Fruit fly (Drosophila melanogaster) whole organism, embryonic: ENCODE measurements around the gene CheA75a.

Experiments
- CG10431 ChIP-seq: fragments of 200-800 bp; sonication (Bioruptor generic); optimal IDR thresholded peaks from 3 replicates; lab custom pipeline; 2018; ENCODE audit warnings: missing biosample characterization, mild to moderate bottlenecking, missing genetic modification characterization
- CG11695 ChIP-seq: fragments of 200-800 bp; sonication (Bioruptor generic); IDR thresholded peaks from 3 replicates; pipeline ENCODE4 v1.3.6; 2022; ENCODE audit warnings: missing biosample characterization, missing genetic modification characterization
- CG12104 ChIP-seq: fragments of 200-800 bp; sonication (Bioruptor generic); optimal IDR thresholded peaks from 3 replicates; lab custom pipeline; 2016; ENCODE audit warnings: missing biosample characterization, missing genetic modification characterization
- CG12942 ChIP-seq: fragments of 200-800 bp; sonication (Bioruptor generic); optimal IDR thresholded peaks from 3 replicates; lab custom pipeline; 2016; ENCODE audit warnings: missing biosample characterization, missing genetic modification characterization
- CG13624 ChIP-seq: fragments of 200-800 bp; sonication (Bioruptor generic); optimal IDR thresholded peaks from 2 replicates; lab custom pipeline; 2016; ENCODE audit warnings: missing biosample characterization, missing genetic modification characterization
- CG14014 ChIP-seq: fragments of 200-800 bp; sonication (Bioruptor generic); IDR thresholded peaks from 2 replicates; pipeline ENCODE4 v1.3.6; 2022; ENCODE audit warnings: missing biosample characterization, missing genetic modification characterization
- CG14050 ChIP-seq: fragments of 200-800 bp; sonication (Bioruptor generic); IDR thresholded peaks from 3 replicates; pipeline ENCODE4 v1.3.6; 2022; ENCODE audit warnings: missing biosample characterization, missing genetic modification characterization
- CG15479 ChIP-seq: fragments of 200-800 bp; sonication (Bioruptor generic); optimal IDR thresholded peaks from 3 replicates; lab custom pipeline; 2019; ENCODE audit warnings: missing biosample characterization, mild to moderate bottlenecking, missing genetic modification characterization, moderate library complexity
- CG1647 ChIP-seq: fragments of 200-800 bp; sonication (Bioruptor generic); optimal IDR thresholded peaks from 3 replicates; lab custom pipeline; 2016; ENCODE audit warnings: missing biosample characterization, missing genetic modification characterization
- CG16815 ChIP-seq: fragments of 200-800 bp; sonication (Bioruptor generic); optimal IDR thresholded peaks from 3 replicates; lab custom pipeline; 2017; ENCODE audit warnings: missing biosample characterization, mild to moderate bottlenecking, missing genetic modification characterization
- CG16863 ChIP-seq: fragments of 200-800 bp; sonication (Bioruptor generic); optimal IDR thresholded peaks from 3 replicates; lab custom pipeline; 2016; ENCODE audit warnings: missing biosample characterization, missing genetic modification characterization
- CG17361 ChIP-seq: fragments of 200-800 bp; sonication (Bioruptor generic); IDR thresholded peaks from 3 replicates; pipeline ENCODE4 v1.3.6; 2022; ENCODE audit warnings: missing biosample characterization, missing genetic modification characterization
- CG1792 ChIP-seq: fragments of 200-800 bp; sonication (Bioruptor generic); optimal IDR thresholded peaks from 2 replicates; lab custom pipeline; 2016; ENCODE audit warnings: missing biosample characterization, missing genetic modification characterization
- CG2129 ChIP-seq: fragments of 200-800 bp; sonication (Bioruptor generic); IDR thresholded peaks from 2 replicates; pipeline ENCODE4 v1.3.6; 2022; ENCODE audit warnings: missing biosample characterization, missing genetic modification characterization; ENCODE audit not compliant: partially characterized antibody
- CG2678 ChIP-seq: fragments of 200-800 bp; sonication (Bioruptor generic); optimal IDR thresholded peaks from 3 replicates; lab custom pipeline; 2019; ENCODE audit warnings: missing biosample characterization, mild to moderate bottlenecking, missing genetic modification characterization, moderate library complexity
- CG30431 ChIP-seq: fragments of 200-800 bp; sonication (Bioruptor generic); optimal IDR thresholded peaks from 2 replicates; lab custom pipeline; 2017; ENCODE audit warnings: missing biosample characterization, missing genetic modification characterization
- CG3838 ChIP-seq: fragments of 200-800 bp; sonication (Bioruptor generic); optimal IDR thresholded peaks from 3 replicates; lab custom pipeline; 2016; ENCODE audit warnings: missing biosample characterization, missing genetic modification characterization
- CG4328 ChIP-seq: fragments of 200-800 bp; sonication (Bioruptor generic); optimal IDR thresholded peaks from 3 replicates; lab custom pipeline; 2017; ENCODE audit warnings: missing biosample characterization, missing genetic modification reagents, missing genetic modification characterization
- CG4360 ChIP-seq: fragments of 200-800 bp; sonication (Bioruptor generic); IDR thresholded peaks from 2 replicates; pipeline ENCODE4 v1.3.6; 2022; ENCODE audit warnings: missing biosample characterization, missing genetic modification characterization
- CG4404 ChIP-seq: fragments of 200-800 bp; sonication (Bioruptor generic); IDR thresholded peaks from 2 replicates; pipeline ENCODE4 v1.3.6; 2022; ENCODE audit warnings: missing biosample characterization, missing genetic modification characterization
- CG5953 ChIP-seq: fragments of 200-800 bp; sonication (Bioruptor generic); IDR thresholded peaks from 2 replicates; pipeline ENCODE4 v1.3.6; 2022; ENCODE audit warnings: missing biosample characterization, missing genetic modification characterization
- CG6854 ChIP-seq: fragments of 200-800 bp; sonication (Bioruptor generic); optimal IDR thresholded peaks from 3 replicates; lab custom pipeline; 2017; ENCODE audit warnings: missing biosample characterization, mild to moderate bottlenecking, missing genetic modification characterization
- CG8089 ChIP-seq: fragments of 200-800 bp; sonication (Bioruptor generic); optimal IDR thresholded peaks from 3 replicates; lab custom pipeline; 2016; ENCODE audit warnings: missing biosample characterization, missing genetic modification characterization
- Doc2 ChIP-seq: fragments of 200-800 bp; sonication (Bioruptor generic); IDR thresholded peaks from 2 replicates; pipeline ENCODE4 v1.3.6; 2022; ENCODE audit warnings: missing biosample characterization, missing genetic modification characterization
- GATAe ChIP-seq: fragments of 200-800 bp; sonication (Bioruptor generic); conservative IDR thresholded peaks from 2 replicates; pipeline ENCODE4 v1.3.6; 2022; ENCODE audit warnings: missing biosample characterization, missing genetic modification characterization
- HLH4C ChIP-seq: fragments of 200-800 bp; sonication (Bioruptor generic); IDR thresholded peaks from 3 replicates; pipeline ENCODE4 v1.3.6; 2022; ENCODE audit warnings: missing biosample characterization, missing genetic modification characterization; ENCODE audit not compliant: partially characterized antibody
- Hr51 ChIP-seq, 2 experiments: fragments of 200-800 bp; sonication (Bioruptor generic); optimal IDR thresholded peaks; 2 replicates in 1 of 2; 3 replicates in 1 of 2; lab custom pipeline; 2016 to 2018; ENCODE audit warnings: missing biosample characterization in 2 of 2, missing genetic modification characterization in 2 of 2, mild to moderate bottlenecking in 1 of 2, moderate library complexity in 1 of 2
- MBD-R2 ChIP-seq: fragments of 200-800 bp; sonication (Bioruptor generic); IDR thresholded peaks from 2 replicates; pipeline ENCODE4 v1.3.6; 2022; ENCODE audit warnings: missing biosample characterization, missing genetic modification characterization
- Meics ChIP-seq: fragments of 200-800 bp; sonication (Bioruptor generic); optimal IDR thresholded peaks from 2 replicates; lab custom pipeline; 2017; ENCODE audit warnings: missing biosample characterization, mild to moderate bottlenecking, missing genetic modification characterization
- Myb ChIP-seq: fragments of 200-800 bp; sonication (Bioruptor generic); optimal IDR thresholded peaks from 2 replicates; lab custom pipeline; 2016; ENCODE audit warnings: missing biosample characterization, missing genetic modification characterization
- NC2β ChIP-seq: fragments of 200-800 bp; sonication (Bioruptor generic); optimal IDR thresholded peaks from 2 replicates; lab custom pipeline; 2016; ENCODE audit warnings: missing biosample characterization, missing genetic modification characterization
- NK7.1 ChIP-seq: fragments of 200-800 bp; sonication (Bioruptor generic); optimal IDR thresholded peaks from 3 replicates; lab custom pipeline; 2016; ENCODE audit warnings: missing biosample characterization, missing genetic modification characterization
- Oaz ChIP-seq: fragments of 200-800 bp; sonication (Bioruptor generic); IDR thresholded peaks from 2 replicates; pipeline ENCODE4 v1.3.6; 2022; ENCODE audit warnings: missing biosample characterization, missing genetic modification characterization
- PHDP ChIP-seq: fragments of 200-800 bp; sonication (Bioruptor generic); optimal IDR thresholded peaks from 3 replicates; lab custom pipeline; 2018; ENCODE audit warnings: missing biosample characterization, mild to moderate bottlenecking, missing genetic modification characterization, moderate library complexity
- Sin3A ChIP-seq: fragments of >200 bp; optimal IDR thresholded peaks from 2 replicates; lab custom pipeline; 2018
- Sox102F ChIP-seq: fragments of 200-800 bp; sonication (Bioruptor generic); optimal IDR thresholded peaks from 2 replicates; lab custom pipeline; 2018; ENCODE audit warnings: missing biosample characterization, mild to moderate bottlenecking, missing genetic modification characterization, moderate library complexity
- abd-A ChIP-seq: fragments of 200-800 bp; sonication (Bioruptor generic); optimal IDR thresholded peaks from 3 replicates; lab custom pipeline; 2019; ENCODE audit warnings: missing biosample characterization, mild to moderate bottlenecking, missing genetic modification characterization, moderate library complexity
- bigmax ChIP-seq: fragments of 200-800 bp; sonication (Bioruptor generic); optimal IDR thresholded peaks from 2 replicates; lab custom pipeline; 2018; ENCODE audit warnings: missing biosample characterization, mild to moderate bottlenecking, missing genetic modification characterization
- bowl ChIP-seq: fragments of 200-800 bp; sonication (Bioruptor generic); IDR thresholded peaks from 2 replicates; pipeline ENCODE4 v1.3.6; 2022; ENCODE audit warnings: missing biosample characterization, missing genetic modification characterization
- crc ChIP-seq: fragments of 200-800 bp; sonication (Bioruptor generic); optimal IDR thresholded peaks from 2 replicates; lab custom pipeline; 2016; ENCODE audit warnings: missing biosample characterization, missing genetic modification characterization
- danr ChIP-seq: fragments of 200-800 bp; sonication (Bioruptor generic); IDR thresholded peaks from 2 replicates; pipeline ENCODE4 v1.3.6; 2022; ENCODE audit warnings: missing biosample characterization, missing genetic modification characterization
- dysf ChIP-seq: fragments of 200-800 bp; sonication (Bioruptor generic); IDR thresholded peaks from 3 replicates; pipeline ENCODE4 v1.3.6; 2022; ENCODE audit warnings: missing biosample characterization, missing genetic modification characterization
- fd3F ChIP-seq: fragments of 200-800 bp; sonication (Bioruptor generic); optimal IDR thresholded peaks from 2 replicates; lab custom pipeline; 2018; ENCODE audit warnings: missing biosample characterization, mild to moderate bottlenecking, missing genetic modification characterization, moderate library complexity
- grau ChIP-seq: fragments of 200-800 bp; optimal IDR thresholded peaks from 3 replicates; lab custom pipeline; 2019; ENCODE audit warnings: missing biosample characterization, mild to moderate bottlenecking, missing genetic modification characterization, moderate library complexity
- gro ChIP-seq: fragments of 200-800 bp; sonication (Bioruptor generic); optimal IDR thresholded peaks from 2 replicates; lab custom pipeline; 2016; ENCODE audit warnings: missing biosample characterization, missing genetic modification characterization
- hbn ChIP-seq: fragments of 200-800 bp; sonication (Bioruptor generic); IDR thresholded peaks from 2 replicates; pipeline ENCODE4 v1.3.6; 2022; ENCODE audit warnings: missing biosample characterization, missing genetic modification characterization; ENCODE audit not compliant: partially characterized antibody
- jigr1 ChIP-seq: fragments of 200-800 bp; sonication (Bioruptor generic); IDR thresholded peaks from 3 replicates; pipeline ENCODE4 v1.3.6; 2022; ENCODE audit warnings: missing biosample characterization, missing genetic modification characterization
- maf-S ChIP-seq: fragments of 200-800 bp; sonication (Bioruptor generic); optimal IDR thresholded peaks from 2 replicates; lab custom pipeline; 2016; ENCODE audit warnings: missing biosample characterization, missing genetic modification characterization
- seq ChIP-seq: fragments of 200-800 bp; sonication (Bioruptor generic); IDR thresholded peaks from 2 replicates; pipeline ENCODE4 v1.3.6; 2022; ENCODE audit warnings: missing biosample characterization, missing genetic modification characterization
- shn ChIP-seq: fragments of 200-800 bp; sonication (Bioruptor generic); optimal IDR thresholded peaks from 3 replicates; lab custom pipeline; 2016; ENCODE audit warnings: missing biosample characterization, missing genetic modification characterization
- sob ChIP-seq: fragments of 200-800 bp; sonication (Bioruptor generic); IDR thresholded peaks from 2 replicates; pipeline ENCODE4 v1.3.6; 2022; ENCODE audit warnings: missing biosample characterization, missing genetic modification characterization
- tio ChIP-seq: fragments of 200-800 bp; sonication (Bioruptor generic); optimal IDR thresholded peaks from 2 replicates; lab custom pipeline; 2017; ENCODE audit warnings: missing biosample characterization, missing genetic modification characterization, inconsistent platforms
- z ChIP-seq: fragments of 200-800 bp; sonication (Bioruptor generic); IDR thresholded peaks from 3 replicates; pipeline ENCODE4 v1.3.6; 2022; ENCODE audit warnings: missing biosample characterization, missing genetic modification characterization

CheA75a gene

dm6 chr3L:18274188-18274587, 22.3 kb downstream of the CheA75a start (continued):
- TF ChIP-seq Hr51 (GFP tag; optimal IDR thresholded peaks at IDR 0.05; lab: Kevin White, UChicago), result no peak
- no peak for TF ChIP-seq Oaz (GFP tag; lab: Robert Waterston, UW)
- TF ChIP-seq MBD-R2 (GFP tag; lab: Robert Waterston, UW), result no peak
- no peak for TF ChIP-seq CG2129 (GFP tag; lab: Robert Waterston, UW)
- no peak for TF ChIP-seq CG5953
- no peak for TF ChIP-seq bigmax (GFP tag; lab: Kevin White, UChicago)
- TF ChIP-seq NK7.1 (GFP tag; lab: Kevin White, UChicago), result no peak
- no peak for TF ChIP-seq danr (GFP tag; lab: Robert Waterston, UW)
- no peak for TF ChIP-seq Sin3A (lab: Kevin White, UChicago)
- TF ChIP-seq Myb (GFP tag; lab: Kevin White, UChicago), result no peak
- no peak; the same call in 2 of the 3 replicates for TF ChIP-seq z
- no peak for TF ChIP-seq NC2β
- TF ChIP-seq CG12104 (GFP tag; lab: Kevin White, UChicago), result no peak
- TF ChIP-seq tio (GFP tag; lab: Kevin White, UChicago), result peak; percentile 18
- no peak for TF ChIP-seq CG8089
- TF ChIP-seq CG30431 (GFP tag; lab: Kevin White, UChicago), result peak; percentile 5
- no peak for TF ChIP-seq CG4328 (GFP tag; lab: Kevin White, UChicago)
- TF ChIP-seq Meics (GFP tag; lab: Kevin White, UChicago), result no peak
- TF ChIP-seq grau (tag; lab: Kevin White, UChicago), result peak; percentile 39
- TF ChIP-seq gro (GFP tag; lab: Kevin White, UChicago), result no peak
- TF ChIP-seq CG11695, result 0 out of 3 replicates have a peak, but pooled peaks have one; percentile 42
- TF ChIP-seq CG16815 (GFP tag; lab: Kevin White, UChicago), result no peak
- TF ChIP-seq CG14014 (GFP tag; lab: Robert Waterston, UW), result no peak
- 0 out of 2 replicates have a peak, but pooled peaks have one; percentile 24 for TF ChIP-seq CG4360
- TF ChIP-seq Sox102F (GFP tag; lab: Kevin White, UChicago), result no peak
- TF ChIP-seq crc, result no peak
- TF ChIP-seq CG15479 (GFP tag; lab: Kevin White, UChicago), result no peak
- TF ChIP-seq CG13624, result no peak
- TF ChIP-seq seq (GFP tag; lab: Robert Waterston, UW), result no peak
- peak; percentile 61 for TF ChIP-seq CG4404 (GFP tag; lab: Robert Waterston, UW)
- TF ChIP-seq CG10431 (GFP tag; lab: Kevin White, UChicago), result no peak
- no peak for TF ChIP-seq abd-A
- TF ChIP-seq GATAe (GFP tag; lab: Robert Waterston, UW), result no peak
- TF ChIP-seq CG2678 (tag; lab: Kevin White, UChicago), result peak; percentile 38
- no peak for TF ChIP-seq jigr1
- no peak for TF ChIP-seq CG16863 (GFP tag; lab: Kevin White, UChicago)
- no peak for TF ChIP-seq CG1647 (GFP tag; lab: Kevin White, UChicago)
- TF ChIP-seq CG1792 (GFP tag; lab: Kevin White, UChicago), result no peak
- TF ChIP-seq bowl, result no peak
- TF ChIP-seq CG14050 (GFP tag; lab: Robert Waterston, UW), result peak; percentile 13; the same call in 1 of the 3 replicates
- TF ChIP-seq CG3838, result no peak
- TF ChIP-seq PHDP, result no peak
- TF ChIP-seq dysf, result no peak
- TF ChIP-seq sob (GFP tag; lab: Robert Waterston, UW), result no peak
- TF ChIP-seq CG6854 (GFP tag; lab: Kevin White, UChicago), result no peak
- no peak for TF ChIP-seq HLH4C (GFP tag; lab: Robert Waterston, UW)
- no peak for TF ChIP-seq hbn (GFP tag; lab: Robert Waterston, UW)
- TF ChIP-seq maf-S, result no peak
- TF ChIP-seq fd3F (GFP tag; lab: Kevin White, UChicago), result no peak
- TF ChIP-seq CG17361 (GFP tag; lab: Robert Waterston, UW), result 0 out of 3 replicates have a peak, but pooled peaks have one; percentile 45
- no peak for TF ChIP-seq CG12942
- TF ChIP-seq shn (GFP tag; lab: Kevin White, UChicago), result no peak
- no peak for TF ChIP-seq Doc2 (GFP tag; lab: Robert Waterston, UW)
